Worm (Caenorhabditis elegans) whole organism, L4/young adult: ENCODE measurements around the gene C06B3.16.

Source experiments
- W03F9.2 ChIP-seq: fragments of 150-350 bp; optimal IDR thresholded peaks from 2 replicates; lab custom pipeline; 2014; ENCODE audit warnings: missing biosample characterization, missing genetic modification characterization
- dao-5 ChIP-seq: sonication (generic microtip); optimal IDR thresholded peaks from 2 replicates; lab custom pipeline; 2016; ENCODE audit warnings: missing genotype, missing genetic modification characterization, moderate library complexity, missing compliant biosample characterization
- him-1 ChIP-seq: sonication (generic microtip); optimal IDR thresholded peaks from 2 replicates; lab custom pipeline; 2016; ENCODE audit warnings: missing genotype, missing genetic modification reagents, missing genetic modification characterization, missing compliant biosample characterization

DNA sequence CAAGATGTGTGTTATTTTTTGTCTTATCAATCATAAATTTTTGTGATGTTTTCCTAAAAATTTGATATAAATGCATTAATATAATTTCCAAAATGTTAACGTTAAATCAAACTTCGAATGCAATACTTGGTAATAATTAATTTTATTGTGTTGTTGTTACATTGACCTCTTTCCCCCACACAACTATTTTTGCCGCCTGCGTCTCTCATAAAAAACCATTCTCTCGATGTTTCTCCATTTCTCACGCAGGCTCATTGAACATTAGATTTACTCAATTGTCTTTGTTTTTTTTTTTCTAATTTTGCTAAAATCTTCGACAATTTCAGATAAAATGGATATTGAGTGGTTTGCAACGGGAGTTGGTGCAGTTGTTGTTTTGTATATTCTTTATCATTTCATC, 25.2 kb upstream of the C06B3.16 start, which contains the start of gene stdh-1:
- no peak for TF ChIP-seq him-1 (tag; lab: Kevin White, UChicago)
- no peak for TF ChIP-seq W03F9.2 (tag; lab: Kevin White, UChicago)
- TF ChIP-seq dao-5 (tag; lab: Kevin White, UChicago), result no peak
